Worm (Caenorhabditis elegans): ENCODE data around the gene nspc-18.

Gene nspc-18

DNA sequence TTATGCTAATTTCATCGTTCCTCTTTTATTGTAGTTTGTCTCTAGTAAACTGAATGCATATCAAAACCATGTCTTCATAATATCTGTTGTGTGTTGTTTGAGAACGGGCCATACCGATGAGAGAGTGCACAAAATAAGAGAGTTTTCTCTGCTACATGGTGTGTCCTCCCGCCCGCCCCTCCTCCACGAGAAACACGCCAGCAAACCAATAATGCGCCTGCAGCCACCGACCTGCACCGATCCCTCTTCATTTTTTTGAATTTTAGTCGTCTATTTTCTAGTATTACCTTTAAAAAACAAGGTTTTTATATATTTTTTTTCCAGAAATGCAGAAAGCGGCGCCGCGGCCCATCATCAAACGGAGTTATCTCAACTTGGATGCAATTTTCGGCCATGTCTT, 47.2 kb downstream of the nspc-18 start, which contains the start of gene gfi-3:
Gene gfi-3 (plus strand): TSS at position 325 of the 400 bp plus-strand sequence.
- peak; percentile 80 for TF ChIP-seq sptf-1 (tag; optimal IDR thresholded peaks at IDR 0.05)
- TF ChIP-seq ces-1 (GFP tag; optimal IDR thresholded peaks at IDR 0.05) = peak; percentile 18
- peak; percentile 41 for TF ChIP-seq unc-120 (tag; optimal IDR thresholded peaks at IDR 0.05; ENCODE audit: poor library complexity, severe bottlenecking)
- TF ChIP-seq unc-62 (GFP tag; optimal IDR thresholded peaks at IDR 0.05) = peak; percentile 8
- peak; percentile 57 for TF ChIP-seq ham-2 (GFP tag; optimal IDR thresholded peaks at IDR 0.05)
- no peak for TF ChIP-seq blmp-1 (tag; optimal IDR thresholded peaks at IDR 0.05)
- TF ChIP-seq pha-4 (tag; optimal IDR thresholded peaks at IDR 0.05) = peak; percentile 30
- no peak for TF ChIP-seq nhr-12 (tag; optimal IDR thresholded peaks at IDR 0.05)
- no peak for TF ChIP-seq unc-39 (tag; optimal IDR thresholded peaks at IDR 0.05)
- peak; percentile 7 for TF ChIP-seq cnd-1 (tag; optimal IDR thresholded peaks at IDR 0.05)
- no peak for TF ChIP-seq ztf-11 (tag; optimal IDR thresholded peaks at IDR 0.05)
- peak; percentile 55 for TF ChIP-seq drap-1 (GFP tag; optimal IDR thresholded peaks at IDR 0.05)
- TF ChIP-seq mls-2 (tag; optimal IDR thresholded peaks at IDR 0.05) = peak; percentile 5
- TF ChIP-seq hlh-1 (tag; optimal IDR thresholded peaks at IDR 0.05) = peak; percentile 37
- TF ChIP-seq lin-13 (tag; optimal IDR thresholded peaks at IDR 0.05) = peak; percentile 82
- TF ChIP-seq mep-1 (tag; optimal IDR thresholded peaks at IDR 0.05) = peak; percentile 34
- TF ChIP-seq ceh-83 (GFP tag; optimal IDR thresholded peaks at IDR 0.05) = no peak
- peak; percentile 59 for TF ChIP-seq lsy-2 (tag; optimal IDR thresholded peaks at IDR 0.05)
- TF ChIP-seq M03D4.4 (tag; optimal IDR thresholded peaks at IDR 0.05) = peak; percentile 75

ce11 chrX:14478743-14479428, 48.6 kb downstream of the nspc-18 start, which contains the start of gene M163.11:
M163.11 (plus strand) TSS chrX:14479378.
- TF ChIP-seq unc-120 (tag; optimal IDR thresholded peaks at IDR 0.05; ENCODE audit: poor library complexity, severe bottlenecking) (peak; percentile 55), pha-4 (tag; optimal IDR thresholded peaks at IDR 0.05) (no peak), M03D4.4 (tag; optimal IDR thresholded peaks at IDR 0.05) (no peak), nhr-28 (tag; optimal IDR thresholded peaks at IDR 0.05) (no peak), mab-5 (tag; optimal IDR thresholded peaks at IDR 0.05) (no peak), zip-8 (tag; optimal IDR thresholded peaks at IDR 0.05) (no peak), mep-1 (tag; optimal IDR thresholded peaks at IDR 0.05) (no peak)

DNA sequence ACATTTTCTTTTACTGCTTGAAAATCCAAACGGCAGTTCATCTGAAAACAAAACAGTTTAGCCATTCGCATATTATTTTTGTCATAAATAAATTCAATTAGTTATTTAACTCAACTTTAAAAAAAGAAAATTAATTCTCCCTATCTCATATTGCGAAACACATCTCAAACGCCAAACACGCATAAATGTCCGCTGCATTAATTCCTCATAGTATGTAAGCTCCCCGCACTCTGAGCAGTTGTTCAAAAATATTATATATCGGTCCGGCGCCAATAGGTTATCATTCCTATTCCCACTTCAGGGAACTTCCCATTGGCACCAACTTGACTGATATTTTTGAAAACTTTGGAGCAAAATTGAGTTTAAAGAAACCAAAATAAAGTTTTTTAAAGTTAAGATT, 49.3 kb downstream of the nspc-18 start:
- TF ChIP-seq elt-3 (tag; optimal IDR thresholded peaks at IDR 0.05) (no peak), unc-62 (GFP tag; optimal IDR thresholded peaks at IDR 0.05) (no peak), unc-39 (tag; optimal IDR thresholded peaks at IDR 0.05) (no peak), lin-13 (tag; optimal IDR thresholded peaks at IDR 0.05) (no peak), ces-1 (GFP tag; optimal IDR thresholded peaks at IDR 0.05) (no peak), blmp-1 (tag; optimal IDR thresholded peaks at IDR 0.05) (no peak)

- no peak for TF ChIP-seq ceh-83 (GFP tag; optimal IDR thresholded peaks at IDR 0.05)
- TF ChIP-seq unc-62 (GFP tag; optimal IDR thresholded peaks at IDR 0.05) = no peak
- no peak for TF ChIP-seq lin-13 (tag; optimal IDR thresholded peaks at IDR 0.05)
- no peak for TF ChIP-seq snpc-4 (tag; optimal IDR thresholded peaks at IDR 0.05)
Measured at ce11 chrX:14477338-14477737, 50.1 kb downstream of the nspc-18 start.

Measured in whole organism, mixed stage, embryonic.